Fruit fly (Drosophila melanogaster): ENCODE measurements around the gene Tpr2.

Gene Tpr2

DNA sequence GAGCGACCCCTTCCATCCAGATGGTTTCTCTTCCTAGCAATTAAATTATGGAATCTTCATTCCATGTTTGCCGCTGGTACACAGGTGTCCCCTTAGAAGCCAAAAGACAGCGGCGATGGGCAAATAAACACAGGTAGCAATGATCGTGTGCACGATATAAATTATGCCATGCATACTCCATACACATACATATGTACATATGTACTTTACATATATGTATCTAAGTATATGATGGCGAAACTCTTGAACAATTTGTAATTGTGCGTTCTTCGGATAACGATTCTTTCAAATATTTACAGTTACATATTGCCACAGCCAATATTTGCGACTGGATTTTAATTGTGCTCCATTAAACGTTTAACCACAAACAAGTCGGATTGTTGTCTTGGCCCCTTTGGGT lies 14.8 kb upstream of the Tpr2 start:
- TF ChIP-seq CG32121 (GFP tag; IDR thresholded peaks at IDR 0.05) (no peak), rn (GFP tag; IDR thresholded peaks at IDR 0.05) (no peak), CG8159 (tag; optimal IDR thresholded peaks at IDR 0.05) (peak; percentile 36), CG12605 (GFP tag; IDR thresholded peaks at IDR 0.05) (no peak), Pif1B (GFP tag; optimal IDR thresholded peaks at IDR 0.05) (peak; percentile 41), CG15710 (tag; optimal IDR thresholded peaks at IDR 0.05) (peak; percentile 37), CG9948 (tag; optimal IDR thresholded peaks at IDR 0.05) (peak; percentile 3), Ets98B (GFP tag; IDR thresholded peaks at IDR 0.05) (no peak), CG4496 (GFP tag; IDR thresholded peaks at IDR 0.05) (0 out of 3 replicates have a peak, but pooled peaks have one; percentile 42), Snoo (tag; optimal IDR thresholded peaks at IDR 0.05) (peak; percentile 10), Pif1A (GFP tag; optimal IDR thresholded peaks at IDR 0.05) (peak; percentile 56), gl (tag; optimal IDR thresholded peaks at IDR 0.05) (peak; percentile 29), CG13204 (GFP tag; optimal IDR thresholded peaks at IDR 0.05) (no peak), CG14655 (GFP tag; optimal IDR thresholded peaks at IDR 0.05) (peak; percentile 28), fd96Ca (GFP tag; IDR thresholded peaks at IDR 0.05) (no peak), CG10348 (GFP tag; IDR thresholded peaks at IDR 0.05) (no peak), CG34367 (tag; optimal IDR thresholded peaks at IDR 0.05) (peak; percentile 27), EcR (GFP tag; optimal IDR thresholded peaks at IDR 0.05) (no peak)

DNA sequence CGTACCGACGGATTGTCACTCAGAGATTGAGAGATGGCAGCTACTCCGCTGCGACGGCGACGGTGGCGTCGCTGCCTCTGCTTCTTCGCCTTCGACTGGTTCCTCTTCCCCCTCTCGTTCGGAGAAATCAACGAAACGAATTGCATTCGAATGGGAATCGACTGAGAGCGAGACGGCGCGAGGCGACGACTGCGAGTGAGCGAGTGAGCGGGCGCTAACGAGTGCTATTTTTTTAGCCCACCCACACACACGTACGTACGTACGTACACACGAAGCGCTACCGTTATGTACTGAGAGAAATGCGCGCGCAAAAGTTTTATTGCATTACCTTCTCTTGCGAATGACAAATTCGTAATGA lies 5.7 kb upstream of the Tpr2 start, which contains the start of gene dac:
dac (minus strand) TSS at position 356 of the 358 bp plus-strand sequence.
- TF ChIP-seq CG32121 (GFP tag; IDR thresholded peaks at IDR 0.05) = peak; percentile 9; the same call in 1 of the 2 replicates
- TF ChIP-seq Pif1B (GFP tag; optimal IDR thresholded peaks at IDR 0.05) = no peak

DNA sequence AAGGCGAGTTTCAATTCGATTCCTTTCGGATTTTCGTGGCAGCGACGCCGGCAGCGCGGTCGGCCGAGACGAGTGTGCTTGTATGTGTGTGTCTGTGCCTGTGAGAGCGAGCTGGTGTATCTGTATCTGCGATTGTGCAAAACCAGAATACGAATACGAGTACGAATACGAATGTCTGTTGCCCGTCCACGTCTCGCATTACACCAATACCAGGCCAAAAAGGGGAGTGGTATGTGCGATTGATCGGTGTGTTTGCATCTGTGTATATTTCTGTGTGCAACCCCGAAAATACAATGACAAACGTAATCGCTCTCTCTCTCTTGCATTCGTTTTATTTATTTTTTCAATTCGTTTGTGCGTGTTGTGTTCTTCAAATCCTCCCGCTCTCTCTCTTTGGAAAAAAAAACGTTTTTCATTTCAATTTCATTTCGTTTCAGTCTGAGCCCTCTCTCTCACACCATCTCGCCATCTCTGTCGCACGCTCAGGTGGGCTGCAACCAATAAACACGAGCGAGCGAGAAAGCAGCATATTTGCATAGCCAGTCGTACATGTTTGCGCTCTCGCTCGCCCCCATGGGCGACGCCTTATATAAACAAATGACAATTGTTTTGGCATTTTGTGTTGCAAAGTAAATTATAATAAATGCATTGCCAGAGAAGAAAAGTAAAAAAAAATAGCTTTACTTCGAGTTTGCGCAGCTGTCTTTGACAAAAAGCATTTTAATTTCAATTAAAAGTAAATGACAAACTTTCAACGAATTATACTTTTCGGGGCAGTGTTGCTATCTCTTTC lies 5.1 kb upstream of the Tpr2 start:
- peak; percentile 71 for TF ChIP-seq D1 (tag; optimal IDR thresholded peaks at IDR 0.05)
- TF ChIP-seq CG15710 (tag; optimal IDR thresholded peaks at IDR 0.05) = peak; percentile 33
- TF ChIP-seq CG17806 (tag; optimal IDR thresholded peaks at IDR 0.05) = no peak
- no peak for TF ChIP-seq EcR (GFP tag; optimal IDR thresholded peaks at IDR 0.05)
- TF ChIP-seq Pif1A (GFP tag; optimal IDR thresholded peaks at IDR 0.05) = peak; percentile 29
- peak; percentile 41 for TF ChIP-seq CG14655 (GFP tag; optimal IDR thresholded peaks at IDR 0.05)
- peak; percentile 43 for TF ChIP-seq Snoo (tag; optimal IDR thresholded peaks at IDR 0.05)
- peak; percentile 61 for TF ChIP-seq Ets98B (GFP tag; IDR thresholded peaks at IDR 0.05)
- peak; percentile 57; the same call in 1 of the 2 replicates for TF ChIP-seq CG32121 (GFP tag; IDR thresholded peaks at IDR 0.05)
- TF ChIP-seq CG9948 (tag; optimal IDR thresholded peaks at IDR 0.05) = no peak
- peak; percentile 52 for TF ChIP-seq CG4496 (GFP tag; IDR thresholded peaks at IDR 0.05)
- peak; percentile 45 for TF ChIP-seq CG34367 (tag; optimal IDR thresholded peaks at IDR 0.05)
- no peak for TF ChIP-seq CG8301 (tag; optimal IDR thresholded peaks at IDR 0.05)
- no peak for TF ChIP-seq CG13204 (GFP tag; optimal IDR thresholded peaks at IDR 0.05)
- TF ChIP-seq gl (tag; optimal IDR thresholded peaks at IDR 0.05) = no peak
- peak; percentile 35 for TF ChIP-seq CG8159 (tag; optimal IDR thresholded peaks at IDR 0.05)
- TF ChIP-seq Pif1B (GFP tag; optimal IDR thresholded peaks at IDR 0.05) = peak; percentile 43
- TF ChIP-seq CG10348 (GFP tag; IDR thresholded peaks at IDR 0.05) = no peak
- 0 out of 2 replicates have a peak, but pooled peaks have one; percentile 35 for TF ChIP-seq rn (GFP tag; IDR thresholded peaks at IDR 0.05)
- peak; percentile 82 for TF ChIP-seq fd96Ca (GFP tag; IDR thresholded peaks at IDR 0.05)
- TF ChIP-seq CG12605 (GFP tag; IDR thresholded peaks at IDR 0.05) = peak; percentile 75

DNA sequence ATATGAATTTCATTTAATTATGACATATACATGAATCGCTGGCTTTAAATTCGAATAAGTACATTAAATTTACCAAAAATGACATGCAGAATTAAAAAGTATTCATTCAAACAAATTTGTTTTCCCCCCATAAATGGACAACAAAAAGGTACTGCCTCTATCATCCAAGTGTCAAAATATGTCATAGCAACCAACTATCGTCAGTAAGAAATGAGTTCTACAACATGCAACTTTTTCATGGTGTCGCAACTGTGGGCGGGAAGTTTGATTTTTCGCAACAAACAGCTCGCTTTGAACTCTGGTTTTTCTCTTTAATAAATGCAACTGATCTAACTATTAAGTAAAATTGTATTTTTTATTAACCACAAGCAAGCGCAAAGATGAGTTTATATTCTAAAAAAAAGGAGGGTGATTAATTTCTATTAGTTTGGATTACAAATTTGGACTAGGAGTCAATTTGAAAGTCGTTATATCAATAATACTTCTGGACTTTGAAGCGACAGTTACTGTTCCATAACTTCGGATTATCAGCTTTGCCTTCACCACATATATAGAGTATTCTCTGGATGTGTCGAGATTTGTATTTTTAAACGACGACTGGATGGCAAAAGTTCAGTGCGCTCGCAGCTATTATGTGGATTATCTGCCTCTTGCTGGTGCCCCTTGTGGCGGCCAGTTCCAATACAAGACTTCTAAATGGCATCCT lies 3.6 kb upstream of the Tpr2 start, which contains the start of gene Nepl8:
Nepl8 (plus strand) TSS at position 578 of the 706 bp plus-strand sequence.
- TF ChIP-seq CG13204 (GFP tag; optimal IDR thresholded peaks at IDR 0.05) (no peak), CG15710 (tag; optimal IDR thresholded peaks at IDR 0.05) (no peak), CG34367 (tag; optimal IDR thresholded peaks at IDR 0.05) (no peak), CG8301 (tag; optimal IDR thresholded peaks at IDR 0.05) (no peak), CG14655 (GFP tag; optimal IDR thresholded peaks at IDR 0.05) (peak; percentile 15), Snoo (tag; optimal IDR thresholded peaks at IDR 0.05) (no peak), EcR (GFP tag; optimal IDR thresholded peaks at IDR 0.05) (no peak), CG9948 (tag; optimal IDR thresholded peaks at IDR 0.05) (no peak), fd96Ca (GFP tag; IDR thresholded peaks at IDR 0.05) (no peak), Pif1B (GFP tag; optimal IDR thresholded peaks at IDR 0.05) (no peak), CG8159 (tag; optimal IDR thresholded peaks at IDR 0.05) (no peak), CG12605 (GFP tag; IDR thresholded peaks at IDR 0.05) (no peak), D1 (tag; optimal IDR thresholded peaks at IDR 0.05) (peak; percentile 76), CG32121 (GFP tag; IDR thresholded peaks at IDR 0.05) (no peak), rn (GFP tag; IDR thresholded peaks at IDR 0.05) (no peak)

DNA sequence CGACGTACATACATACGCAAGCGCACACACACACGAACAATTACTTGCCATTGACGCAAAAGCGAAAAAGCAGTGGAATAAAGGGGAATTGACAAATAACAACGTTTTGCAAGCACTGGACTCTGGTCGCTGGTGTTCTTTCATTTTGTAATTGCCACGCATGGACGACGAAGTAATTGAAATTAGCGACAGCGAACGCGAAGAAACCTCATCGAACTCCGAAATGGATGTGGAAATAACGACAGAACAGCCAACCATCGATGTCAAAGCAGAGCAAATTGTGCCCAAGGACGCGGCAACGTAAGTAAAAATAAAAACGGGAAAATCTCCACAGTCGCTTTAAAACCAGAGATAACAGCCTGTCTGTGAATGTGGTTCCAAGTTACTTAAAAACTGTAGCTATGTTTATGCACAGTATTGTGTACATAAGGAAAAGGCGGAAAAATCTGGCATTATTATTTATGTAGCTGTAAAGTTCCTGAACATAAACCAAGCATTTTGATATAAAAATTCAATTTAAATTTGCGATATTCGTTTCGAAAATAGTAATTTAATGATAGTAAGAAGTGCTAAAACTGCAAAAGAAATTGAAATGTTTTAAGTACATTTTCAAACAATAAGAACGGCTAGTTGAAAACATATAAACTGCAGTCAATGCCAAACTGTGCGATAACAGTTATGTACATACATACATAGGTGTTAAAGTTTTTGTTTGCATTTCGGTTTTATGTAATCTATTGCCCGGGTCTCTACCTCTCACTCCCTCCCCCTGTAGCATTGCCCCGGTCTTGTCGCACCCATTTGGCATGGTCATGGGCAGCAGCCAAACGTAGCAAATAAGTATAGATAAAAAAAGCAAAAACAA lies 644 bp downstream of the Tpr2 start:
- TF ChIP-seq Pif1A (GFP tag; optimal IDR thresholded peaks at IDR 0.05) (no peak), CG12605 (GFP tag; IDR thresholded peaks at IDR 0.05) (no peak), Snoo (tag; optimal IDR thresholded peaks at IDR 0.05) (no peak), CG4496 (GFP tag; IDR thresholded peaks at IDR 0.05) (0 out of 3 replicates have a peak, but pooled peaks have one; percentile 12), Ets98B (GFP tag; IDR thresholded peaks at IDR 0.05) (no peak), CG13204 (GFP tag; optimal IDR thresholded peaks at IDR 0.05) (no peak)
